Worm (Caenorhabditis elegans) whole organism, mixed stage, embryonic: ENCODE measurements around the gene C13A2.5.

Experiments
- blmp-1 ChIP-seq: fragments of 150-350 bp; optimal IDR thresholded peaks from 2 replicates; lab custom pipeline; 2014; ENCODE audit warnings: missing biosample characterization, missing genetic modification characterization
- ces-1 ChIP-seq: fragments of 150-350 bp; optimal IDR thresholded peaks from 2 replicates; lab custom pipeline; 2014; ENCODE audit warnings: missing biosample characterization, missing genetic modification reagents, missing genetic modification characterization
- cnd-1 ChIP-seq: fragments of 200-800 bp; sonication (Bioruptor generic); optimal IDR thresholded peaks from 2 replicates; lab custom pipeline; 2018; ENCODE audit warnings: mild to moderate bottlenecking, missing genetic modification characterization, missing compliant biosample characterization
- elt-3 ChIP-seq: fragments of 150-350 bp; optimal IDR thresholded peaks from 2 replicates; lab custom pipeline; 2014; ENCODE audit warnings: missing biosample characterization, missing genetic modification characterization
- lin-13 ChIP-seq: fragments of 150-350 bp; optimal IDR thresholded peaks from 2 replicates; lab custom pipeline; 2014; ENCODE audit warnings: missing biosample characterization, missing genetic modification characterization
- lsy-2 ChIP-seq: fragments of 150-350 bp; optimal IDR thresholded peaks from 2 replicates; lab custom pipeline; 2014; ENCODE audit warnings: missing biosample characterization, missing genetic modification characterization
- mep-1 ChIP-seq: fragments of 150-350 bp; optimal IDR thresholded peaks from 2 replicates; lab custom pipeline; 2017; ENCODE audit warnings: missing biosample characterization, missing genetic modification reagents, missing genetic modification characterization, inconsistent platforms
- nhr-12 ChIP-seq: fragments of 150-350 bp; optimal IDR thresholded peaks from 2 replicates; lab custom pipeline; 2014; ENCODE audit warnings: missing biosample characterization, missing genetic modification characterization
- nhr-237 ChIP-seq: fragments of 150-350 bp; optimal IDR thresholded peaks from 2 replicates; lab custom pipeline; 2014; ENCODE audit warnings: missing biosample characterization, missing genetic modification characterization
- pha-4 ChIP-seq: fragments of 150-350 bp; optimal IDR thresholded peaks from 2 replicates; lab custom pipeline; 2018; ENCODE audit warnings: missing biosample characterization, missing genetic modification reagents, missing genetic modification characterization
- snpc-4 ChIP-seq: fragments of 150-350 bp; optimal IDR thresholded peaks from 2 replicates; lab custom pipeline; 2014; ENCODE audit warnings: missing biosample characterization, missing genetic modification characterization
- unc-39 ChIP-seq: fragments of 150-350 bp; optimal IDR thresholded peaks from 2 replicates; lab custom pipeline; 2014; ENCODE audit warnings: missing biosample characterization, missing genetic modification characterization
- unc-62 ChIP-seq: fragments of 150-350 bp; optimal IDR thresholded peaks from 2 replicates; lab custom pipeline; 2014; ENCODE audit warnings: missing biosample characterization, missing genetic modification reagents, missing genetic modification characterization
- ztf-11 ChIP-seq: fragments of 150-350 bp; optimal IDR thresholded peaks from 2 replicates; lab custom pipeline; 2014; ENCODE audit warnings: missing biosample characterization, missing genetic modification characterization

ce11 chrV:7282037-7282436 is 6.4 kb downstream of the C13A2.5 start, which contains the start of gene C13A2.3:
- TF ChIP-seq snpc-4 (tag; lab: Kevin White, UChicago) (no peak), lsy-2 (tag; lab: Kevin White, UChicago) (no peak), unc-39 (tag; lab: Kevin White, UChicago) (no peak), unc-62 (GFP tag; lab: Kevin White, UChicago) (no peak), cnd-1 (tag; lab: Kevin White, UChicago) (no peak), blmp-1 (no peak), ztf-11 (no peak), pha-4 (tag; lab: Kevin White, UChicago) (no peak), ces-1 (GFP tag; lab: Kevin White, UChicago) (no peak), nhr-237 (tag; lab: Kevin White, UChicago) (no peak), lin-13 (no peak), mep-1 (tag; lab: Kevin White, UChicago) (no peak), nhr-12 (tag; lab: Kevin White, UChicago) (no peak), elt-3 (no peak)
